Worm (Caenorhabditis elegans) whole organism, L2 larva: Measurements from ENCODE around the gene W06G6.20.

Source experiments
- ama-1 ChIP-seq: fragments of 150-350 bp; optimal IDR thresholded peaks from 2 replicates; lab custom pipeline; 2018; ENCODE audit warnings: inconsistent platforms
- egl-27 ChIP-seq: sonication (generic microtip); optimal IDR thresholded peaks from 3 replicates; lab custom pipeline; 2017; ENCODE audit warnings: missing biosample characterization, missing genetic modification reagents, missing genetic modification characterization
- elt-3 ChIP-seq: sonication (generic microtip); optimal IDR thresholded peaks from 2 replicates; lab custom pipeline; 2017; ENCODE audit warnings: missing biosample characterization, missing genetic modification characterization
- fos-1 ChIP-seq: fragments of 150-350 bp; optimal IDR thresholded peaks from 2 replicates; lab custom pipeline; 2014; ENCODE audit warnings: missing biosample characterization, missing genetic modification characterization
- lin-11 ChIP-seq: fragments of 150-350 bp; sonication (generic microtip); optimal IDR thresholded peaks from 2 replicates; lab custom pipeline; 2014; ENCODE audit warnings: missing biosample characterization, missing genetic modification characterization, inconsistent platforms, mixed read lengths
- lsy-2 ChIP-seq, 2 experiments: fragments of 150-350 bp in 1 of 2; sonication (generic microtip) in 1 of 2; optimal IDR thresholded peaks; 2 replicates each; lab custom pipeline; 2014 to 2017; ENCODE audit warnings: missing biosample characterization in 2 of 2, missing genetic modification characterization in 2 of 2
- mab-5 ChIP-seq: fragments of 150-350 bp; optimal IDR thresholded peaks from 2 replicates; lab custom pipeline; 2014; ENCODE audit warnings: missing biosample characterization, missing genetic modification characterization
- nhr-21 ChIP-seq: fragments of 150-350 bp; optimal IDR thresholded peaks from 2 replicates; lab custom pipeline; 2014; ENCODE audit warnings: missing biosample characterization, missing genetic modification characterization
- unc-39 ChIP-seq: fragments of 150-350 bp; optimal IDR thresholded peaks from 2 replicates; lab custom pipeline; 2014; ENCODE audit warnings: missing biosample characterization, missing genetic modification characterization
- unc-62 ChIP-seq: fragments of 150-350 bp; optimal IDR thresholded peaks from 2 replicates; lab custom pipeline; 2014; ENCODE audit warnings: missing biosample characterization, missing genetic modification reagents, missing genetic modification characterization

ce11 chrV:16666647-16667046, 18.5 kb upstream of the W06G6.20 start, which contains the start of gene F14F8.14:
- TF ChIP-seq nhr-21 (no peak), elt-3 (no peak), unc-62 (GFP tag; lab: Kevin White, UChicago) (no peak), fos-1 (tag; lab: Kevin White, UChicago) (no peak), lsy-2 (tag; optimal IDR thresholded peaks at IDR 0.05; lab: Kevin White, UChicago) (no peak), egl-27 (no peak), ama-1 (no peak), lin-11 (no peak), unc-39 (tag; lab: Kevin White, UChicago) (no peak), mab-5 (tag; lab: Kevin White, UChicago) (no peak)
